Worm (Caenorhabditis elegans) whole organism, L4/young adult: ENCODE data around the gene bath-4.

Source experiments
- W03F9.2 ChIP-seq: fragments of 150-350 bp; optimal IDR thresholded peaks from 2 replicates; lab custom pipeline; 2014; ENCODE audit warnings: missing biosample characterization, missing genetic modification characterization
- dao-5 ChIP-seq: sonication (generic microtip); optimal IDR thresholded peaks from 2 replicates; lab custom pipeline; 2016; ENCODE audit warnings: missing genotype, missing genetic modification characterization, moderate library complexity, missing compliant biosample characterization
- him-1 ChIP-seq: sonication (generic microtip); optimal IDR thresholded peaks from 2 replicates; lab custom pipeline; 2016; ENCODE audit warnings: missing genotype, missing genetic modification reagents, missing genetic modification characterization, missing compliant biosample characterization

DNA sequence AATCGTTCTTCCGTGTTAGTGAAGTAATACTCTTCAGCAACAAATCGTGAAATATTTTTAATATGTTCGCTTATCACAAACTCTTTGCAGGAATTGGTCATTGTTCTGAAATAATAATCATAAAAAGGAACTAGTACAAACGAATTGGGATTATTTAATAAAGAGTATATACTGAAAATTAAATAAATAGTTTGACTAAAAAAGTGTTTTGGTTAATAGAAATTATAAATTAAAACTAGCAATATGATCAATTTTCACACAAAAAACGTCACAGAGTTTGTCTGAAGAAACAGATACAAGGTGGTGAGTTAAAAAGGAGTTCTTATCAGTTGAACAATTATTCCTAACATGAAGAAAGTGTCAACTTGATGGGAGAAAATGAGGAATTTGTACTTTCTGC is 35.1 kb downstream of the bath-4 start, which contains the start of gene math-5:
- TF ChIP-seq W03F9.2 (no peak), dao-5 (tag; lab: Kevin White, UChicago) (no peak), him-1 (tag; lab: Kevin White, UChicago) (no peak)
